Fruit fly (Drosophila melanogaster): Measurements from ENCODE around the gene CG31668.

The CG31668 gene

DNA sequence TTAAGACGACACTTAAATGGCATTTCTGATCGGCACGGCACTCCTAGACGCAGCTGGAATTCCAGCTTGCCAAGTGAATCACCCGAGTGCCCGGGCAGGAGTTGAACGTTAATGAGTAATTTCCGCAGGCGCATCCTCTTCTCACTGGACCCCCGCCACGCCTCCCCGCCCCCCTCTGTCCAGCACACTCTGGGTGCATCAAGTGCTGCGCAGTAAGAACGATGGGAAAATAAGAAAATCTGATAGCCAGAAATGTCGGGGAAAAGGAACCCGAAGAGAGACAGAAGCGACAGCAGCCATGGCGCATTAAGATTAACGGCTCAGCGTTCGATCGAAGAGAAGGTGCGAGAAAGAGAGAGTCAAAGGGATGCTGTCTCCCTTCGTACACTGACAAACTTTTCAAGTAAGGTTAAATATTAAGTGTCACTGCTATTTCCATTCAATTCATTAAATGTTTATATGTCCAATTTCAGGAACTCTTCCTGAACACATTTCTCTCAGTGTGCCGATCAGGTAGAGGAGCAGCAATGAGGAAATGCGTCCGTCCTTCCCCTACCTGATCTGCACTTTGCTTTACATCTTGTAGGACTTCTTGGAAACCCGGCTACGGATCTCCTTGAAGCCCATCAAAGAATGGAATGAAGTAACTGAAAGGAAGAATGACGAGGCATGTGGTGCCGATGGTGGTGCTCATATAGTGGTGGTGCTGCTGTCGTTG lies 41.3 kb downstream of the CG31668 start (continued):
- TF ChIP-seq Atf6 (GFP tag; IDR thresholded peaks at IDR 0.05) (no peak), Fer2 (tag; optimal IDR thresholded peaks at IDR 0.05) (no peak), CG33213 (GFP tag; optimal IDR thresholded peaks at IDR 0.05) (peak; percentile 42), gfzf (GFP tag; optimal IDR thresholded peaks at IDR 0.05) (no peak), Doc3 (GFP tag; IDR thresholded peaks at IDR 0.05; ENCODE audit: partially characterized antibody) (no peak), bigmax (GFP tag; optimal IDR thresholded peaks at IDR 0.05) (no peak), B-H2 (GFP tag; optimal IDR thresholded peaks at IDR 0.05) (no peak), CG6854 (GFP tag; optimal IDR thresholded peaks at IDR 0.05) (no peak), HLHmδ (GFP tag; optimal IDR thresholded peaks at IDR 0.05) (no peak), Scr (GFP tag; IDR thresholded peaks at IDR 0.05; ENCODE audit: partially characterized antibody) (0 out of 2 replicates have a peak, but pooled peaks have one; percentile 17), CG9215 (GFP tag; IDR thresholded peaks at IDR 0.05) (no peak), otp (GFP tag; IDR thresholded peaks at IDR 0.05) (peak; percentile 81; the same call in 2 of the 3 replicates), Opbp (GFP tag; IDR thresholded peaks at IDR 0.05; ENCODE audit: partially characterized antibody) (no peak), CG3726 (GFP tag; IDR thresholded peaks at IDR 0.05) (no peak), Sry-β (GFP tag; optimal IDR thresholded peaks at IDR 0.05) (peak; percentile 53), row (GFP tag; IDR thresholded peaks at IDR 0.05) (peak; percentile 83), wek (GFP tag; optimal IDR thresholded peaks at IDR 0.05) (peak; percentile 51), z (GFP tag; IDR thresholded peaks at IDR 0.05) (no peak), Dip3 (GFP tag; optimal IDR thresholded peaks at IDR 0.05) (no peak), Xrp1 (GFP tag; IDR thresholded peaks at IDR 0.05) (peak; percentile 93), Rfx (GFP tag; IDR thresholded peaks at IDR 0.05) (no peak), CG11398 (GFP tag; optimal IDR thresholded peaks at IDR 0.05) (peak; percentile 44), Blimp-1 (GFP tag; optimal IDR thresholded peaks at IDR 0.05) (peak; percentile 63), CG12299 (tag; optimal IDR thresholded peaks at IDR 0.05) (no peak), zfh1 (GFP tag; IDR thresholded peaks at IDR 0.05) (peak; percentile 87), crp (GFP tag; optimal IDR thresholded peaks at IDR 0.05) (no peak), CG1233 (GFP tag; optimal IDR thresholded peaks at IDR 0.05) (peak; percentile 43), CG3163 (GFP tag; optimal IDR thresholded peaks at IDR 0.05) (peak; percentile 32), Elba2 (GFP tag; optimal IDR thresholded peaks at IDR 0.05) (peak; percentile 77), Fer1 (GFP tag; optimal IDR thresholded peaks at IDR 0.05) (no peak), ttk (GFP tag; IDR thresholded peaks at IDR 0.05) (no peak), Sry-δ (GFP tag; optimal IDR thresholded peaks at IDR 0.05) (peak; percentile 21), az2 (GFP tag; optimal IDR thresholded peaks at IDR 0.05) (peak; percentile 68), CG7786 (GFP tag; optimal IDR thresholded peaks at IDR 0.05) (peak; percentile 63), slbo (GFP tag; IDR thresholded peaks at IDR 0.05) (no peak), CG13624 (GFP tag; optimal IDR thresholded peaks at IDR 0.05) (peak; percentile 46), CG8765 (GFP tag; IDR thresholded peaks at IDR 0.05) (peak; percentile 93), Med (GFP tag) (peak; percentile 81), CG17912 (GFP tag; optimal IDR thresholded peaks at IDR 0.05) (no peak), MTF-1 (GFP tag; optimal IDR thresholded peaks at IDR 0.05; ENCODE audit: borderline replicate concordance) (no peak), CG5245 (GFP tag; optimal IDR thresholded peaks at IDR 0.05) (peak; percentile 50), CG34224 (GFP tag; IDR thresholded peaks at IDR 0.05; ENCODE audit: partially characterized antibody) (no peak), twi (tag; optimal IDR thresholded peaks at IDR 0.05) (peak; percentile 89), HLH4C (GFP tag; IDR thresholded peaks at IDR 0.05; ENCODE audit: partially characterized antibody) (no peak), D (optimal IDR thresholded peaks at IDR 0.05) (peak; percentile 94), D (GFP tag; optimal IDR thresholded peaks at IDR 0.05) (peak; percentile 76), CG30403 (GFP tag; optimal IDR thresholded peaks at IDR 0.05) (peak; percentile 58), Dek (tag; optimal IDR thresholded peaks at IDR 0.05) (no peak), CG17361 (GFP tag; IDR thresholded peaks at IDR 0.05) (peak; percentile 80), chif (GFP tag; optimal IDR thresholded peaks at IDR 0.05) (peak; percentile 46 to 85)
